Fruit fly (Drosophila melanogaster): Measurements from ENCODE around the gene Atac1.

Atac1 gene

DNA sequence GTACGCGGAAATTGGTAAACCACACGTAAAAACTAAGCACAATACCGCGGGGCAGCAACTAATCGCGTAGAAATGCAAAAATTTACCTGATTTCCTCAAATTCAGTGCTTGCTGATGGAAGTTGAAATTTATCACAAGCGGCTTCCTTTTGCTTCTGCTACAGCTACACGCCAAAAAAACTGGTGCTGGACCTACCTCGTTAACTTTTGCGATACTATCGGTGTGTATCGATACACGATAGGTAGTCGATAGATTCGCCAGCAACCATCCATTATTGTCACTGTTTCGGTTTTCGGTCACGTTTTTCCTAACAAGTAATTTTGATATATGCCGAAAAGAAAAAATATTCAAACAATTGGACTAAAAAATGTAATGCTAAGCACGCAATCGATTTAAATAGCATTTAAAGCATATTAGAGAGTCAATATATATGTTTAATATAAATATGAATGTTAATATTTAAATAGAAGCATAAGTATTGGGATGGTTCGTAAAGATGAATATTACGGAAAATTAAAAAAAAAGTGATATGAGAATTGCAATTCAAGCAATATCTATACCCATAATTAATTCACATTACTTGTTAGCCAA, 7.4 kb upstream of the Atac1 start, which contains the start of gene Sumo (continued):
- TF ChIP-seq CG14050 (GFP tag; IDR thresholded peaks at IDR 0.05) (no peak), chif (GFP tag; optimal IDR thresholded peaks at IDR 0.05) (no peak), Spps (tag; optimal IDR thresholded peaks at IDR 0.05) (no peak), Myb (GFP tag; optimal IDR thresholded peaks at IDR 0.05) (no peak), pzg (GFP tag; optimal IDR thresholded peaks at IDR 0.05) (peak; percentile 79), Camta (GFP tag; optimal IDR thresholded peaks at IDR 0.05) (no peak), Sry-δ (GFP tag; optimal IDR thresholded peaks at IDR 0.05) (peak; percentile 91), nerfin-2 (GFP tag; IDR thresholded peaks at IDR 0.05; ENCODE audit: partially characterized antibody) (peak; percentile 98), CG10565 (GFP tag; optimal IDR thresholded peaks at IDR 0.05) (no peak), ash1 (GFP tag; optimal IDR thresholded peaks at IDR 0.05) (no peak), hbn (GFP tag; IDR thresholded peaks at IDR 0.05; ENCODE audit: partially characterized antibody) (peak; percentile 96), Meics (GFP tag; optimal IDR thresholded peaks at IDR 0.05) (peak; percentile 25), bab2 (GFP tag; optimal IDR thresholded peaks at IDR 0.05) (no peak), CG6175 (GFP tag; IDR thresholded peaks at IDR 0.05) (0 out of 3 replicates have a peak, but pooled peaks have one; percentile 17), Hsf (GFP tag; optimal IDR thresholded peaks at IDR 0.05) (no peak), Hr78 (GFP tag; optimal IDR thresholded peaks at IDR 0.05) (no peak), prd (optimal IDR thresholded peaks at IDR 0.05) (no peak), prd (GFP tag; IDR thresholded peaks at IDR 0.05) (no peak; the same call in 2 of the 3 replicates), CG7786 (GFP tag; optimal IDR thresholded peaks at IDR 0.05) (no peak), Dip3 (GFP tag; optimal IDR thresholded peaks at IDR 0.05) (no peak), Opbp (GFP tag; IDR thresholded peaks at IDR 0.05; ENCODE audit: partially characterized antibody) (peak; percentile 100), Neu2 (GFP tag; optimal IDR thresholded peaks at IDR 0.05; ENCODE audit: borderline replicate concordance) (no peak), CG34422 (GFP tag; IDR thresholded peaks at IDR 0.05) (peak; percentile 51; the same call in 1 of the 3 replicates), CG10959 (GFP tag; IDR thresholded peaks at IDR 0.05) (no peak), Scr (GFP tag; IDR thresholded peaks at IDR 0.05; ENCODE audit: partially characterized antibody) (peak; percentile 96), H15 (GFP tag; IDR thresholded peaks at IDR 0.05) (0 out of 3 replicates have a peak, but pooled peaks have one; percentile 8), bowl (GFP tag; IDR thresholded peaks at IDR 0.05) (no peak), CG6791 (GFP tag; IDR thresholded peaks at IDR 0.05; ENCODE audit: partially characterized antibody) (peak; percentile 100), ewg (GFP tag; optimal IDR thresholded peaks at IDR 0.05) (no peak), ken (GFP tag; IDR thresholded peaks at IDR 0.05) (peak; percentile 16; the same call in 1 of the 3 replicates), CG8944 (GFP tag; optimal IDR thresholded peaks at IDR 0.05) (no peak), p53 (GFP tag; optimal IDR thresholded peaks at IDR 0.05) (no peak), NK7.1 (GFP tag; optimal IDR thresholded peaks at IDR 0.05) (no peak)

DNA sequence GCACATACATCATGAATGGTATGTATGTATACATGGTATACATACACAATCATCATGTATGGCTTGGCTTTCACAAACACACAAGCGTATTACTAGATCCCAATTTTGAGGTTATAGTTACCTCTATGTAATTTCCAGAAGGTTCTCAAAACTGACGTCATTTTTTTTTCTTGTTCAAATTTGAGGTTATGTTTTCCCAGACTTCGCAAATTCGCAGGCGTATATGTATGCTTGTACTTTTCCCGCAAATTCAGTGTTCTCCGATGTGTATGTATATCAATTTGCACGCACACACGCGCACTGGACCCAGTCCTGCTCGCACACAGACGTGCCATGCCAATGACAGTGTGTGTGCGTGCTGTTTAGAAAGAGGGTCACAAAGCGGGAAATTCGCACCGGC, 6.2 kb upstream of the Atac1 start:
- no peak for TF ChIP-seq Taf1 (GFP tag; IDR thresholded peaks at IDR 0.05)
- TF ChIP-seq chm (GFP tag; IDR thresholded peaks at IDR 0.05) = peak; percentile 40; the same call in 1 of the 2 replicates
- TF ChIP-seq ro (GFP tag; IDR thresholded peaks at IDR 0.05) = no peak
- no peak for TF ChIP-seq gro (GFP tag; optimal IDR thresholded peaks at IDR 0.05)
- no peak for TF ChIP-seq pita (GFP tag; optimal IDR thresholded peaks at IDR 0.05)
- TF ChIP-seq Max (GFP tag; optimal IDR thresholded peaks at IDR 0.05) = no peak
- 0 out of 2 replicates have a peak, but pooled peaks have one; percentile 9 for TF ChIP-seq CG8765 (GFP tag; IDR thresholded peaks at IDR 0.05)
- TF ChIP-seq ken (GFP tag; IDR thresholded peaks at IDR 0.05) = no peak
- TF ChIP-seq dmrt11E (tag; optimal IDR thresholded peaks at IDR 0.05) = no peak
- no peak for TF ChIP-seq CG17802 (tag; optimal IDR thresholded peaks at IDR 0.05)
- TF ChIP-seq danr (GFP tag; IDR thresholded peaks at IDR 0.05) = no peak
- no peak for TF ChIP-seq CG18764 (GFP tag; optimal IDR thresholded peaks at IDR 0.05)
- TF ChIP-seq dati (GFP tag; IDR thresholded peaks at IDR 0.05) = no peak
- TF ChIP-seq Camta (GFP tag; optimal IDR thresholded peaks at IDR 0.05) = no peak
- TF ChIP-seq pzg (GFP tag; optimal IDR thresholded peaks at IDR 0.05) = peak; percentile 10
- TF ChIP-seq CG3407 (GFP tag; optimal IDR thresholded peaks at IDR 0.05) = no peak
- no peak for TF ChIP-seq CG2129 (GFP tag; IDR thresholded peaks at IDR 0.05; ENCODE audit: partially characterized antibody)
- TF ChIP-seq yki (optimal IDR thresholded peaks at IDR 0.05) = no peak
- peak; percentile 5 for TF ChIP-seq sug (tag; optimal IDR thresholded peaks at IDR 0.05)
- TF ChIP-seq CG14710 (tag; optimal IDR thresholded peaks at IDR 0.05) = no peak
- no peak for TF ChIP-seq CG1647 (GFP tag; optimal IDR thresholded peaks at IDR 0.05)
- TF ChIP-seq CG33557 (GFP tag; optimal IDR thresholded peaks at IDR 0.05) = no peak
